Worm (Caenorhabditis elegans) whole organism, midembryonic: Measurements from ENCODE around the gene R05A10.2.

Experiments used
- T22C8.4 ChIP-seq: fragments of 200-800 bp; sonication (Bioruptor generic); IDR thresholded peaks from 2 replicates; pipeline ENCODE4 v1.3.6; 2022; ENCODE audit warnings: missing genetic modification characterization, missing compliant biosample characterization
- cog-1 ChIP-seq: sonication (generic microtip); optimal IDR thresholded peaks from 2 replicates; lab custom pipeline; 2016; ENCODE audit warnings: missing genetic modification characterization, missing compliant biosample characterization
- flt-1 ChIP-seq: fragments of 200-800 bp; sonication (Bioruptor generic); IDR thresholded peaks from 2 replicates; pipeline ENCODE4 v1.3.6; 2022; ENCODE audit warnings: missing genetic modification characterization, missing compliant biosample characterization
- klf-2 ChIP-seq: fragments of 200-800 bp; sonication (Bioruptor generic); conservative IDR thresholded peaks from 2 replicates; pipeline ENCODE4 v1.3.6; 2022; ENCODE audit warnings: missing genetic modification reagents, missing genetic modification characterization, missing compliant biosample characterization
- med-1 ChIP-seq: sonication (generic microtip); optimal IDR thresholded peaks from 2 replicates; lab custom pipeline; 2017; ENCODE audit warnings: missing genetic modification characterization, mild to moderate bottlenecking, missing compliant biosample characterization, antibody characterized with exemption, missing genetic modification reagents; ENCODE audit not compliant: insufficient read depth
- ref-1 ChIP-seq: fragments of 200-800 bp; sonication (Bioruptor generic); conservative IDR thresholded peaks from 2 replicates; pipeline ENCODE4 v1.3.6; 2022; ENCODE audit warnings: missing genetic modification reagents, missing genetic modification characterization, missing compliant biosample characterization
- ztf-23 ChIP-seq: fragments of 200-800 bp; sonication (Bioruptor generic); IDR thresholded peaks from 2 replicates; pipeline ENCODE4 v1.3.6; 2022; ENCODE audit warnings: missing genetic modification reagents, missing genetic modification characterization, missing compliant biosample characterization
- ztf-29 ChIP-seq: fragments of 200-800 bp; sonication (Bioruptor generic); IDR thresholded peaks from 2 replicates; pipeline ENCODE4 v1.3.6; 2022; ENCODE audit warnings: missing genetic modification reagents, missing genetic modification characterization, missing compliant biosample characterization

DNA sequence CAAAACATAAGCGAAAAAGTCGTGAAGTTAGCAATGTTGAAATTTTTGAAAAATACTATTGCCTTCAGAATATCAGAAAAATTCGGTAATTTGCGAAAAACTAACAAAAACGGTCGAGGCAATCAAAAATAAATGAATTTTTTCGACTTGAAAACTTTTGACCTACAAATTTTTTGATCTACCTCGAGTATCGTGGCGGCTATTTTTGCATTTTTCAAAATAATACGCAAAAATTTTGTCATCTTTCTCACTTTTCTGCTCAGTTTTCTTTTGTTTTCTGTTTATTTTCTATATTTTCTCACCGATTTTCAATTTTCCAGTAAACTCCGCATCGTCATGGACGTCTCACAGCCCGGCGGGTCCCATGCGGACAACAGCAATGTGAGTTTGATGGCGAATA, 38.7 kb downstream of the R05A10.2 start:
- TF ChIP-seq klf-2 (GFP tag; lab: Robert Waterston, UW): no peak
- TF ChIP-seq flt-1 (GFP tag; lab: Robert Waterston, UW): no peak
- TF ChIP-seq ztf-29 (GFP tag; lab: Robert Waterston, UW): no peak
- no peak for TF ChIP-seq ref-1 (GFP tag; lab: Robert Waterston, UW)
- no peak for TF ChIP-seq med-1 (GFP tag; lab: Kevin White, UChicago)
- TF ChIP-seq cog-1 (tag; lab: Kevin White, UChicago): no peak
- no peak for TF ChIP-seq T22C8.4 (GFP tag; lab: Robert Waterston, UW)
- TF ChIP-seq ztf-23 (GFP tag; lab: Robert Waterston, UW): no peak
